Fruit fly (Drosophila melanogaster): ENCODE results near the gene dj.

Gene dj

DNA sequence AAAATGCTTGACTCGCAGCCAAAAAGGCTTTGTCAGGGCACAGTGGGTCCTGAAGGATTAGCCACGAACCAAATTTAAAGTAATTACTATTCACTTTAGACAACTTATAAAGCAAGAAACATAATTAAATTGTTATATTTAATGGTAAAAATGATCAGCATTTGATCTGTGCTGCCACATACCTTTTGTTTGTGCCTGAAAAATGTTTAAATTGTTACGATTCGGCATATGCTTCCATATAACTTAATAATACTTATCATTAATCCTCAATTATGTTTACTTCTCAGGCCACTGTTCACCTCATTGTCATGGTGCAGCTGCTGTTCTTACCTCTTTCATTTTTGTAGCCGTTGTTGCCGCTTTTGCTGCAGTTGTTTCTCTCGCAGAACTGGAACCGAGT, 33.9 kb upstream of the dj start:
- no peak for TF ChIP-seq N (GFP tag; optimal IDR thresholded peaks at IDR 0.05)
- no peak for TF ChIP-seq lola (GFP tag; optimal IDR thresholded peaks at IDR 0.05)
- no peak for TF ChIP-seq dl (GFP tag; optimal IDR thresholded peaks at IDR 0.05; ENCODE audit: insufficient read depth in 1 of 2, partially characterized antibody in 2 of 2)
- TF ChIP-seq ey (GFP tag; optimal IDR thresholded peaks at IDR 0.05) = peak; percentile 0
- no peak for TF ChIP-seq CG9705 (GFP tag; optimal IDR thresholded peaks at IDR 0.05)
- TF ChIP-seq HLH106 (tag; optimal IDR thresholded peaks at IDR 0.05) = peak; percentile 16
- TF ChIP-seq rgr (GFP tag; optimal IDR thresholded peaks at IDR 0.05) = no peak

DNA sequence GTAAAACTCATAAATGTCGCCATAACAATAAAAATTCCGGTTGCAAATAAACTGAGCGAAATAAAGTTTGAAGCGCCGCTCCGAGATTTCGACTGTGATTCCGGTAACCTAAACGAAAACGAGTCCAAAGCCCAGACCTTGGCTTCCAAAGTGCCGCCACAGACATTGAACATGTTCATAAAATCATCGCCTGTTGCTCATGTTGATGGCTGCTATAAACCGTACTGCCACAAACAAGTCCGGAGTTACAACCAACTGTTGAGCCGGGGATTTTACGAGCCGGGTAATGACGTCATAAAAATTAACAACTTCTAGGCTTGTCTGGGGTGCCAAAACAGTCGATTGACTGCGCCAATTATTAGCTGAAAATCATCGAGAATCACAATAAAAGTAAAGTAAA, 30.6 kb upstream of the dj start:
- no peak for TF ChIP-seq dsf (GFP tag; optimal IDR thresholded peaks at IDR 0.05; ENCODE audit: borderline replicate concordance)
- TF ChIP-seq Dfd (GFP tag; optimal IDR thresholded peaks at IDR 0.05) = no peak
- TF ChIP-seq HLH106 (tag; optimal IDR thresholded peaks at IDR 0.05) = no peak
- no peak for TF ChIP-seq h (GFP tag; optimal IDR thresholded peaks at IDR 0.05)
- TF ChIP-seq N (GFP tag; optimal IDR thresholded peaks at IDR 0.05) = no peak
- no peak for TF ChIP-seq Mio (GFP tag; optimal IDR thresholded peaks at IDR 0.05)
- no peak for TF ChIP-seq fru (GFP tag; optimal IDR thresholded peaks at IDR 0.05)
- no peak for TF ChIP-seq foxo (GFP tag; optimal IDR thresholded peaks at IDR 0.05)

dm6 chr3R:7029434-7029833, 29.7 kb upstream of the dj start:
- TF ChIP-seq foxo (GFP tag; optimal IDR thresholded peaks at IDR 0.05) (no peak), Dfd (GFP tag; optimal IDR thresholded peaks at IDR 0.05) (peak; percentile 48)

DNA sequence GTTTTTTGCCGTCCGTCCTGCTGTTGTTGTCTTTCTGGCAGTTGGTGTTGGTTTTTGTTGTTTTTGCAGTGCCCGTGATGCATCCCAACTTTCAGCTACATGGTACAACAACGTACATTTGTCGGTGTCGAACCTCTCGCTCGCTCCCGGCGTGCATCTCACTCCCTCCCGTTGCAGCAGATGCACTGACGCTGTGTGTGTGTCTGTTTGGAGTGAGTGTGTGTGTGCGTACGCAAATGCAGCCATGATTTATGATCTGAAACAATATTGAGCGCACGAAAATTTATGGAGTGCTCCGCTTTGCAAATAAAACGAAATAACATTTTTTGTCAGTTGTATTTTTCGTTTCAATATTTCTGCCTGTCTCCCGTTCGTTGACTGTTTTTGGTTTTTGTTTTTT, 27.6 kb upstream of the dj start:
- TF ChIP-seq lola (GFP tag; optimal IDR thresholded peaks at IDR 0.05) (no peak), Dfd (GFP tag; optimal IDR thresholded peaks at IDR 0.05) (no peak), woc (GFP tag; optimal IDR thresholded peaks at IDR 0.05) (no peak), sage (GFP tag; optimal IDR thresholded peaks at IDR 0.05) (no peak), Vsx2 (GFP tag; optimal IDR thresholded peaks at IDR 0.05; ENCODE audit: partially characterized antibody) (no peak), foxo (GFP tag; optimal IDR thresholded peaks at IDR 0.05) (no peak), Rel (GFP tag; optimal IDR thresholded peaks at IDR 0.05) (no peak), Rel (tag; optimal IDR thresholded peaks at IDR 0.05) (no peak)

DNA sequence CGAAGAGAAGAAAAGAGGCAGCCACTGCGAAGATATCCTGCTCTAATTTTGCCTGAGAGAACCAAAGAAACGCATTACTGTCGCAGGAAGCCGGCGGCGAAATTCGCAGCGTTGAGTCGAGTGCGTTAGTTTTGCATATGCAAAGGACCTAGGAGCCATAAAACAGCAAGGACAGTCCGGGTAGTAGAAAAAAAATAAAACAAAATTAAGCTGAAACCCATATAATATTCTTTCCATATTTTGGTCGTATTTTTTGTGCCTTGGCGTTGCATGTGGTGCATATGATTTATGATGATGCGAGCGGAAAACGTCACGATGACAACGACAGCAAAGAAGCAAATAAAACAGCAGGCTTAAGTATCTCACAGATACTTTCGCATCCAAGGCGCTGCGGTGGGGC, 25.4 kb upstream of the dj start:
- no peak for TF ChIP-seq woc (GFP tag; optimal IDR thresholded peaks at IDR 0.05)
- no peak for TF ChIP-seq jim (GFP tag; optimal IDR thresholded peaks at IDR 0.05)

DNA sequence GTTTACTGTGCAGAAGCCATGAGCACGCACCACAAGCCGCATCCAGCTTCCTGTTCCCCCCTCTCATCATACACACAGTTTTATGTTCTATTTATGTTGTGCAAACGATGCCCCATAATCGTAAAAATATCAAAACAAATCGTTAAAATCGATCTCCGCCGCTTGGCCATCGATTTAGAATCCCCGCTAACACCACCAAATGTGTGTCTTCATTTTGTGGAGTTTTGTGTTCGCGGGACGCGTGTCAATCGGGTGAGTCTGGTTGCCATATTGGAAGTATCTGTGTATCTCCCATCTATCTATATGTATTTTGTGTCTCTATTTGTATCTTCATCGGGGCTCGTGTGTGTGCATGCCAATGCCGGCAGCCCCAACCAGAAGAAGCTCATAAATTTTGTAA, 24.7 kb upstream of the dj start:
- TF ChIP-seq CrebA (GFP tag; optimal IDR thresholded peaks at IDR 0.05; ENCODE audit: borderline replicate concordance) (no peak), fru (GFP tag; optimal IDR thresholded peaks at IDR 0.05) (no peak), ey (GFP tag; optimal IDR thresholded peaks at IDR 0.05) (no peak), GATAd (GFP tag; optimal IDR thresholded peaks at IDR 0.05) (no peak), lola (GFP tag; optimal IDR thresholded peaks at IDR 0.05) (no peak)

- TF ChIP-seq Hnf4 (GFP tag; optimal IDR thresholded peaks at IDR 0.05) (no peak), Jra (GFP tag; optimal IDR thresholded peaks at IDR 0.05) (no peak), br (GFP tag; optimal IDR thresholded peaks at IDR 0.05) (no peak), rgr (GFP tag; optimal IDR thresholded peaks at IDR 0.05) (no peak), jim (GFP tag; optimal IDR thresholded peaks at IDR 0.05) (no peak), sv (GFP tag; optimal IDR thresholded peaks at IDR 0.05) (no peak), dmrt93B (GFP tag; optimal IDR thresholded peaks at IDR 0.05) (no peak), Sp1 (GFP tag; optimal IDR thresholded peaks at IDR 0.05) (no peak)
These were observed 23.3 kb upstream of the dj start for dm6 chr3R:7035703-7036266.

Measured in whole organism, wandering third instar larva.